Fruit fly (Drosophila melanogaster) whole organism, embryonic: ENCODE data around the gene galene.

Experiments used
- CG10267 ChIP-seq: fragments of 200-800 bp; sonication (Bioruptor generic); optimal IDR thresholded peaks from 2 replicates; lab custom pipeline; 2018; ENCODE audit warnings: missing biosample characterization, mild to moderate bottlenecking, missing genetic modification characterization, moderate library complexity
- CG11398 ChIP-seq: fragments of 200-800 bp; sonication (Bioruptor generic); optimal IDR thresholded peaks from 2 replicates; lab custom pipeline; 2016; ENCODE audit warnings: missing biosample characterization, missing genetic modification characterization
- CG12299 ChIP-seq: fragments of 200-800 bp; sonication (Bioruptor generic); optimal IDR thresholded peaks from 2 replicates; lab custom pipeline; 2018; ENCODE audit warnings: missing biosample characterization, mild to moderate bottlenecking, missing genetic modification characterization
- CG14667 ChIP-seq: fragments of 200-800 bp; sonication (Bioruptor generic); IDR thresholded peaks from 2 replicates; pipeline ENCODE4 v1.3.6; 2022; ENCODE audit warnings: missing biosample characterization, missing genetic modification characterization
- CG15601 ChIP-seq: fragments of 200-800 bp; sonication (Bioruptor generic); optimal IDR thresholded peaks from 3 replicates; lab custom pipeline; 2019; ENCODE audit warnings: missing biosample characterization, mild to moderate bottlenecking, missing genetic modification characterization, moderate library complexity
- CG1603 ChIP-seq: fragments of 200-800 bp; sonication (Bioruptor generic); optimal IDR thresholded peaks from 2 replicates; lab custom pipeline; 2019; ENCODE audit warnings: missing biosample characterization, mild to moderate bottlenecking, missing genetic modification characterization, moderate library complexity
- CG16815 ChIP-seq: fragments of 200-800 bp; sonication (Bioruptor generic); optimal IDR thresholded peaks from 3 replicates; lab custom pipeline; 2017; ENCODE audit warnings: missing biosample characterization, mild to moderate bottlenecking, missing genetic modification characterization
- CG17186 ChIP-seq: fragments of 200-800 bp; sonication (Bioruptor generic); optimal IDR thresholded peaks from 3 replicates; lab custom pipeline; 2017; ENCODE audit warnings: missing biosample characterization, missing genetic modification reagents, missing genetic modification characterization
- CG17385 ChIP-seq: fragments of 200-800 bp; sonication (Bioruptor generic); optimal IDR thresholded peaks from 3 replicates; lab custom pipeline; 2018; ENCODE audit warnings: missing biosample characterization, mild to moderate bottlenecking, missing genetic modification characterization
- CG30431 ChIP-seq: fragments of 200-800 bp; sonication (Bioruptor generic); optimal IDR thresholded peaks from 2 replicates; lab custom pipeline; 2017; ENCODE audit warnings: missing biosample characterization, missing genetic modification characterization
- CG33213 ChIP-seq: fragments of 200-800 bp; sonication (Bioruptor generic); optimal IDR thresholded peaks from 3 replicates; lab custom pipeline; 2016; ENCODE audit warnings: missing biosample characterization, missing genetic modification characterization
- CG42726 ChIP-seq: fragments of 200-800 bp; sonication (Bioruptor generic); IDR thresholded peaks from 2 replicates; pipeline ENCODE4 v1.3.6; 2022; ENCODE audit warnings: missing biosample characterization, missing genetic modification characterization; ENCODE audit not compliant: partially characterized antibody
- CG43689 ChIP-seq: fragments of 200-800 bp; sonication (Bioruptor generic); IDR thresholded peaks from 2 replicates; pipeline ENCODE4 v1.3.6; 2022; ENCODE audit warnings: missing biosample characterization, missing genetic modification characterization
- CG4617 ChIP-seq: fragments of 200-800 bp; sonication (Bioruptor generic); optimal IDR thresholded peaks from 3 replicates; lab custom pipeline; 2016; ENCODE audit warnings: missing biosample characterization, missing genetic modification characterization, borderline replicate concordance
- CG6689 ChIP-seq: fragments of 200-800 bp; sonication (Bioruptor generic); IDR thresholded peaks from 2 replicates; pipeline ENCODE4 v1.3.6; 2022; ENCODE audit warnings: missing biosample characterization, missing genetic modification characterization
- CG6854 ChIP-seq: fragments of 200-800 bp; sonication (Bioruptor generic); optimal IDR thresholded peaks from 3 replicates; lab custom pipeline; 2017; ENCODE audit warnings: missing biosample characterization, mild to moderate bottlenecking, missing genetic modification characterization
- CG8944 ChIP-seq: fragments of 200-800 bp; sonication (Bioruptor generic); optimal IDR thresholded peaks from 3 replicates; lab custom pipeline; 2016; ENCODE audit warnings: missing biosample characterization, missing genetic modification characterization
- CG9817 ChIP-seq: fragments of 200-800 bp; sonication (Bioruptor generic); optimal IDR thresholded peaks from 2 replicates; lab custom pipeline; 2018; ENCODE audit warnings: missing biosample characterization, mild to moderate bottlenecking, missing genetic modification characterization, moderate library complexity
- Doc2 ChIP-seq: fragments of 200-800 bp; sonication (Bioruptor generic); IDR thresholded peaks from 2 replicates; pipeline ENCODE4 v1.3.6; 2022; ENCODE audit warnings: missing biosample characterization, missing genetic modification characterization
- Fer1 ChIP-seq: fragments of 200-800 bp; sonication (Bioruptor generic); optimal IDR thresholded peaks from 2 replicates; lab custom pipeline; 2017; ENCODE audit warnings: missing biosample characterization, mild to moderate bottlenecking, missing genetic modification characterization
- H15 ChIP-seq: fragments of 200-800 bp; sonication (Bioruptor generic); IDR thresholded peaks from 3 replicates; pipeline ENCODE4 v1.3.6; 2022; ENCODE audit warnings: missing biosample characterization, missing genetic modification characterization
- Mad ChIP-seq: fragments of 200-800 bp; sonication (Bioruptor generic); optimal IDR thresholded peaks from 2 replicates; lab custom pipeline; 2016; ENCODE audit warnings: missing biosample characterization, missing genetic modification characterization
- Med ChIP-seq: fragments of 200-800 bp; sonication (Bioruptor generic); peaks from one replicate; lab custom pipeline; 2016; ENCODE audit warnings: missing biosample characterization, missing genetic modification characterization, mild to moderate bottlenecking, inconsistent platforms, moderate library complexity
- Mrtf ChIP-seq: fragments of 200-800 bp; sonication (Bioruptor generic); IDR thresholded peaks from 3 replicates; pipeline ENCODE4 v1.3.6; 2022; ENCODE audit warnings: missing biosample characterization, missing genetic modification characterization
- Rx ChIP-seq: fragments of 200-800 bp; sonication (Bioruptor generic); IDR thresholded peaks from 2 replicates; pipeline ENCODE4 v1.3.6; 2022; ENCODE audit warnings: missing biosample characterization, missing genetic modification characterization
- Sox100B ChIP-seq: fragments of 200-800 bp; sonication (Bioruptor generic); optimal IDR thresholded peaks from 3 replicates; lab custom pipeline; 2018; ENCODE audit warnings: missing biosample characterization, mild to moderate bottlenecking, missing genetic modification characterization
- Stat92E ChIP-seq, 3 experiments: fragments of >200 bp in 2 of 3; fragments of 200-800 bp in 1 of 3; sonication (Bioruptor generic) in 1 of 3; optimal IDR thresholded peaks; 2 replicates each; lab custom pipeline; 2017 to 2019; ENCODE audit warnings: missing biosample characterization in 3 of 3, missing genetic modification characterization in 3 of 3, mild to moderate bottlenecking in 1 of 3, moderate library complexity in 1 of 3
- Vsx1 ChIP-seq: fragments of 200-800 bp; sonication (Bioruptor generic); optimal IDR thresholded peaks from 2 replicates; lab custom pipeline; 2017; ENCODE audit warnings: missing biosample characterization, mild to moderate bottlenecking, missing genetic modification characterization, missing genetic modification reagents
- ac ChIP-seq: fragments of 200-800 bp; sonication (Bioruptor generic); optimal IDR thresholded peaks from 3 replicates; lab custom pipeline; 2017; ENCODE audit warnings: missing biosample characterization, mild to moderate bottlenecking, missing genetic modification characterization
- ara ChIP-seq: fragments of 200-800 bp; sonication (Bioruptor generic); IDR thresholded peaks from 2 replicates; pipeline ENCODE4 v1.3.6; 2022; ENCODE audit warnings: missing biosample characterization, missing genetic modification characterization
- cg ChIP-seq: fragments of 200-800 bp; sonication (Bioruptor generic); optimal IDR thresholded peaks from 3 replicates; lab custom pipeline; 2019; ENCODE audit warnings: missing biosample characterization, mild to moderate bottlenecking, missing genetic modification characterization, moderate library complexity
- crol ChIP-seq: fragments of 200-800 bp; sonication (Bioruptor generic); IDR thresholded peaks from 2 replicates; pipeline ENCODE4 v1.3.6; 2022; ENCODE audit warnings: missing biosample characterization, missing genetic modification characterization
- dm ChIP-seq: fragments of 200-800 bp; sonication (Bioruptor generic); optimal IDR thresholded peaks from 3 replicates; lab custom pipeline; 2016; ENCODE audit warnings: missing biosample characterization, missing genetic modification characterization
- emc ChIP-seq: fragments of 200-800 bp; sonication (Bioruptor generic); optimal IDR thresholded peaks from 2 replicates; lab custom pipeline; 2016; ENCODE audit warnings: missing biosample characterization, missing genetic modification characterization
- en ChIP-seq: fragments of 200-800 bp; sonication (Bioruptor generic); optimal IDR thresholded peaks from 2 replicates; lab custom pipeline; 2016; ENCODE audit warnings: missing biosample characterization, missing genetic modification characterization
- ewg ChIP-seq: fragments of 200-800 bp; sonication (Bioruptor generic); optimal IDR thresholded peaks from 3 replicates; lab custom pipeline; 2017; ENCODE audit warnings: mild to moderate bottlenecking, missing biosample characterization, missing genetic modification reagents, missing genetic modification characterization
- fd3F ChIP-seq: fragments of 200-800 bp; sonication (Bioruptor generic); optimal IDR thresholded peaks from 2 replicates; lab custom pipeline; 2018; ENCODE audit warnings: missing biosample characterization, mild to moderate bottlenecking, missing genetic modification characterization, moderate library complexity
- fru ChIP-seq: fragments of >200 bp; optimal IDR thresholded peaks from 2 replicates; lab custom pipeline; 2017
- gem ChIP-seq: fragments of 200-800 bp; sonication (Bioruptor generic); optimal IDR thresholded peaks from 2 replicates; lab custom pipeline; 2019; ENCODE audit warnings: missing biosample characterization, mild to moderate bottlenecking, missing genetic modification characterization, moderate library complexity
- jigr1 ChIP-seq: fragments of 200-800 bp; sonication (Bioruptor generic); IDR thresholded peaks from 3 replicates; pipeline ENCODE4 v1.3.6; 2022; ENCODE audit warnings: missing biosample characterization, missing genetic modification characterization
- mld ChIP-seq: fragments of 200-800 bp; sonication (Bioruptor generic); IDR thresholded peaks from 3 replicates; pipeline ENCODE4 v1.3.6; 2022; ENCODE audit warnings: missing biosample characterization, missing genetic modification characterization; ENCODE audit not compliant: partially characterized antibody
- oc ChIP-seq: fragments of 200-800 bp; sonication (Bioruptor generic); optimal IDR thresholded peaks from 2 replicates; lab custom pipeline; 2018; ENCODE audit warnings: missing biosample characterization, mild to moderate bottlenecking, missing genetic modification characterization, moderate library complexity
- pho ChIP-seq: fragments of 200-800 bp; sonication (Bioruptor generic); optimal IDR thresholded peaks from 2 replicates; lab custom pipeline; 2016; ENCODE audit warnings: missing biosample characterization, missing genetic modification characterization
- slou ChIP-seq: fragments of 200-800 bp; sonication (Bioruptor generic); optimal IDR thresholded peaks from 3 replicates; lab custom pipeline; 2016; ENCODE audit warnings: missing biosample characterization, missing genetic modification characterization
- slp2 ChIP-seq: fragments of 200-800 bp; sonication (Bioruptor generic); optimal IDR thresholded peaks from 2 replicates; lab custom pipeline; 2016; ENCODE audit warnings: missing biosample characterization, missing genetic modification characterization
- sna ChIP-seq: fragments of 200-800 bp; sonication (Bioruptor generic); IDR thresholded peaks from 2 replicates; pipeline ENCODE4 v1.3.6; 2022; ENCODE audit warnings: missing biosample characterization, missing genetic modification characterization; ENCODE audit not compliant: partially characterized antibody
- tio ChIP-seq: fragments of 200-800 bp; sonication (Bioruptor generic); optimal IDR thresholded peaks from 2 replicates; lab custom pipeline; 2017; ENCODE audit warnings: missing biosample characterization, missing genetic modification characterization, inconsistent platforms
- wek ChIP-seq: fragments of 200-800 bp; sonication (Bioruptor generic); optimal IDR thresholded peaks from 3 replicates; lab custom pipeline; 2018; ENCODE audit warnings: missing biosample characterization, mild to moderate bottlenecking, missing genetic modification characterization, moderate library complexity

galene gene

dm6 chr3L:1204674-1205547 lies 30.6 kb upstream of the galene start, which contains the start of gene CG9119 (continued):
- TF ChIP-seq en (GFP tag; lab: Kevin White, UChicago) (no peak), Doc2 (no peak), CG16815 (peak; percentile 52), Med (peak; percentile 86), dm (GFP tag; lab: Kevin White, UChicago) (no peak), tio (GFP tag; lab: Kevin White, UChicago) (peak; percentile 71), CG6689 (peak; percentile 53), CG9817 (tag; lab: Kevin White, UChicago) (peak; percentile 44), Mrtf (GFP tag; lab: Robert Waterston, UW) (no peak), CG4617 (no peak), mld (GFP tag; lab: Robert Waterston, UW) (no peak), wek (peak; percentile 7), CG43689 (no peak), CG15601 (tag; lab: Kevin White, UChicago) (peak; percentile 39), CG6854 (GFP tag; lab: Kevin White, UChicago) (no peak), CG1603 (tag; lab: Kevin White, UChicago) (peak; percentile 59), cg (GFP tag; lab: Kevin White, UChicago) (no peak), gem (peak; percentile 74), CG11398 (GFP tag; lab: Kevin White, UChicago) (no peak), CG8944 (peak; percentile 62), jigr1 (GFP tag; lab: Robert Waterston, UW) (no peak), CG12299 (peak; percentile 29), Sox100B (GFP tag; lab: Kevin White, UChicago) (peak; percentile 71), Vsx1 (GFP tag; lab: Kevin White, UChicago) (peak; percentile 81), fd3F (GFP tag; lab: Kevin White, UChicago) (peak; percentile 47), slp2 (GFP tag; lab: Kevin White, UChicago) (peak; percentile 62), ac (GFP tag; lab: Kevin White, UChicago) (no peak), CG33213 (GFP tag; lab: Kevin White, UChicago) (no peak), emc (GFP tag; lab: Kevin White, UChicago) (peak; percentile 42), Rx (GFP tag; lab: Robert Waterston, UW) (no peak), sna (GFP tag; lab: Robert Waterston, UW) (no peak), ewg (GFP tag; lab: Kevin White, UChicago) (peak; percentile 38), CG17385 (GFP tag; lab: Kevin White, UChicago) (peak; percentile 60), CG42726 (GFP tag; lab: Robert Waterston, UW) (0 out of 2 replicates have a peak, but pooled peaks have one; percentile 14), CG10267 (tag; lab: Kevin White, UChicago) (peak; percentile 25), ara (0 out of 2 replicates have a peak, but pooled peaks have one; percentile 6), slou (GFP tag; lab: Kevin White, UChicago) (no peak), CG17186 (GFP tag; lab: Kevin White, UChicago) (no peak), H15 (GFP tag; lab: Robert Waterston, UW) (0 out of 3 replicates have a peak, but pooled peaks have one; percentile 12), pho (GFP tag; lab: Kevin White, UChicago) (peak; percentile 70), CG30431 (peak; percentile 49), crol (GFP tag; lab: Robert Waterston, UW) (peak; percentile 72), oc (peak; percentile 40), Stat92E (GFP tag; optimal IDR thresholded peaks at IDR 0.05; lab: Kevin White, UChicago) (no peak), Mad (GFP tag; lab: Kevin White, UChicago) (peak; percentile 30), CG14667 (GFP tag; lab: Robert Waterston, UW) (peak; percentile 47; the same call in 1 of the 2 replicates), Fer1 (peak; percentile 76), fru (lab: Kevin White, UChicago) (no peak)
